Fruit fly (Drosophila melanogaster): ENCODE measurements around the gene mRRF2.

DNA sequence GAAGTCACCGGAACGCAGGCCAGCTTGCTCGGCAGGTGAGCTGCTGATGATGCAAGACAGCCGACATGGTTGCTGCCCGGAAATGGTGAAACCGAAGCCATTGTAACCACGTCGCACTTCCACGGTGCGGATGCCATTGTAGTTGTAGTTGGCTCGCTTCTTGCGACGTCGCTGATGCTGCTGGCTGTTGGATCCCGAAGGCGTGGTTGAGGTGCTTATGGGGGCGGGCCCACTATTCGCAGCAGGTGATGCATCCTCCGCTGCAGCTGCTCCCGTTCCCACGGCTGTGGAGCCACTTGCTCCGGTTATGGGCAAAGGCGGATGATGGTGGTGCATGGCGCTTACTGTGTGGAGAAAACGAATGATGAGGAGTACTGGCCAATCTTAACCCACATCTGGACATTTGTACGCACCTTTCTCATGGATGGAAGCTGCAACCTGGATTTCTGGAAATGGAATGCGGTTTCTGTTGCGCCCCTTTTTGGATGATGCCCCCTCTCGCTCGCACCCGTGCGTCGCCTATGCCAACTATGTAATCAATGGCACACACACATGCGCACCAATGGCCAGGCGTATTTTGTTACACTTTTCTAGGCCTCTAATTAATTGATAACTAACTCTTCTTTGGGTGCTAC lies 25.2 kb downstream of the mRRF2 start:
- TF ChIP-seq CG8478 (optimal IDR thresholded peaks at IDR 0.05) (no peak), CTCF (optimal IDR thresholded peaks at IDR 0.05) (no peak)
